Fruit fly (Drosophila melanogaster): Measurements from ENCODE around the gene CG8478.
A peak's percentile ranks its signal among the peaks of the same experiment; 100 is the strongest.

- TF ChIP-seq Hr96 (GFP tag; optimal IDR thresholded peaks at IDR 0.05) (no peak), pad (GFP tag; optimal IDR thresholded peaks at IDR 0.05) (peak; percentile 40), CG11617 (GFP tag; optimal IDR thresholded peaks at IDR 0.05) (peak; percentile 61), CG14711 (tag; optimal IDR thresholded peaks at IDR 0.05) (peak; percentile 63), Mnt (GFP tag; optimal IDR thresholded peaks at IDR 0.05) (peak; percentile 61), ovo (GFP tag; optimal IDR thresholded peaks at IDR 0.05) (no peak), kay (GFP tag; ENCODE audit: borderline replicate concordance) (no peak), CG1620 (GFP tag; optimal IDR thresholded peaks at IDR 0.05) (peak; percentile 65), Crg-1 (GFP tag; optimal IDR thresholded peaks at IDR 0.05) (peak; percentile 43)
These were observed 16.1 kb upstream of the CG8478 start, which contains the start of gene CG12948 for dm6 chr3R:9747272-9747874.
